ENCODE assay signal across 1 fruit fly cellular context in the genomic region with DNA sequence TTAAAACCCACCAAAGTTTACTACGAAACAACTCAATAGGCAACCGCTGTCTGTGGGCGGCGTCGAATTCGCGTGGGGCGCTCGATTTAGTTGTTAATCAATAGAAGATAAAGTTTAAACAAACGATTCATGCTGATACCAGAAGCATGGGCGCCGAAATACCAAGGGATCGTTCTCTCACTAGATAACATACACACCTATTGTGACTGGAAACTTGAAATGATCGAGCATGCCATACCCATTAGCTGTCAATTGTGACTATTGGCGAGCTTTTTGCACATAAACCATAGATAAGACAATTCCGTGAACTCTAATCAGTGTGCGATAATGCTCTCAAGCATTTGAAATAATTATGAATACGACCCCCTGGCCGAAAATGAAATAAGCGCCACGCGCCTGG.
TF ChIP-seq lines count a peak whose summit lies in the region.

No protein-coding gene starts in this region.

TF ChIP-seq in whole organism, embryonic, 481 proteins besides CTCF, POLR2A, EP300 and RAD21 (continued from another document and continues in another):
- TF ChIP-seq pum (GFP tag; optimal IDR thresholded peaks at IDR 0.05; lab: Kevin White, UChicago) (peak; percentile 76), E2f1 (GFP tag; IDR thresholded peaks at IDR 0.05; lab: Robert Waterston, UW) (peak; percentile 73), CG2129 (GFP tag; IDR thresholded peaks at IDR 0.05; lab: Robert Waterston, UW; ENCODE audit: partially characterized antibody) (no peak), emc (GFP tag; optimal IDR thresholded peaks at IDR 0.05; lab: Kevin White, UChicago) (peak; percentile 67), Antp (GFP tag; optimal IDR thresholded peaks at IDR 0.05; lab: Kevin White, UChicago) (peak; percentile 90), Dbx (GFP tag; IDR thresholded peaks at IDR 0.05; lab: Robert Waterston, UW) (peak; percentile 73; the same call in 2 of the 3 replicates), CG9817 (tag; optimal IDR thresholded peaks at IDR 0.05; lab: Kevin White, UChicago) (peak; percentile 73), CG30431 (GFP tag; optimal IDR thresholded peaks at IDR 0.05; lab: Kevin White, UChicago) (peak; percentile 44), YL-1 (GFP tag; optimal IDR thresholded peaks at IDR 0.05; lab: Kevin White, UChicago) (no peak), Dek (tag; optimal IDR thresholded peaks at IDR 0.05; lab: Kevin White, UChicago) (peak; percentile 63), al (GFP tag; IDR thresholded peaks at IDR 0.05; lab: Robert Waterston, UW) (peak; percentile 88), peb (GFP tag; IDR thresholded peaks at IDR 0.05; lab: Robert Waterston, UW) (peak; percentile 46; the same call in 1 of the 2 replicates), Hey (tag; optimal IDR thresholded peaks at IDR 0.05; lab: Kevin White, UChicago) (peak; percentile 85), CG14441 (GFP tag; IDR thresholded peaks at IDR 0.05; lab: Robert Waterston, UW) (peak; percentile 63; the same call in 1 of the 2 replicates), CG6791 (GFP tag; IDR thresholded peaks at IDR 0.05; lab: Robert Waterston, UW; ENCODE audit: partially characterized antibody) (no peak), CG1602 (GFP tag; optimal IDR thresholded peaks at IDR 0.05; lab: Kevin White, UChicago) (peak; percentile 40), abd-A (tag; optimal IDR thresholded peaks at IDR 0.05; lab: Kevin White, UChicago) (peak; percentile 75), CG10431 (GFP tag; optimal IDR thresholded peaks at IDR 0.05; lab: Kevin White, UChicago) (no peak), bigmax (GFP tag; optimal IDR thresholded peaks at IDR 0.05; lab: Kevin White, UChicago) (no peak), Gsc (GFP tag; IDR thresholded peaks at IDR 0.05; lab: Robert Waterston, UW) (no peak), CG4707 (GFP tag; optimal IDR thresholded peaks at IDR 0.05; lab: Kevin White, UChicago) (peak; percentile 7), CG1233 (GFP tag; optimal IDR thresholded peaks at IDR 0.05; lab: Kevin White, UChicago) (peak; percentile 68), corto (GFP tag; optimal IDR thresholded peaks at IDR 0.05; lab: Kevin White, UChicago) (no peak), CHES-1-like (GFP tag; optimal IDR thresholded peaks at IDR 0.05; lab: Kevin White, UChicago) (peak; percentile 67), CG16815 (GFP tag; optimal IDR thresholded peaks at IDR 0.05; lab: Kevin White, UChicago) (peak; percentile 34), Jarid2 (GFP tag; optimal IDR thresholded peaks at IDR 0.05; lab: Kevin White, UChicago) (peak; percentile 39), zen (tag; optimal IDR thresholded peaks at IDR 0.05; lab: Kevin White, UChicago) (peak; percentile 38), CG3407 (GFP tag; optimal IDR thresholded peaks at IDR 0.05; lab: Kevin White, UChicago) (peak; percentile 34), da (GFP tag; optimal IDR thresholded peaks at IDR 0.05; lab: Kevin White, UChicago) (no peak), CG10565 (GFP tag; optimal IDR thresholded peaks at IDR 0.05; lab: Kevin White, UChicago) (no peak), NC2β (GFP tag; optimal IDR thresholded peaks at IDR 0.05; lab: Kevin White, UChicago) (no peak), CG34224 (GFP tag; IDR thresholded peaks at IDR 0.05; lab: Robert Waterston, UW; ENCODE audit: partially characterized antibody) (no peak), fru (optimal IDR thresholded peaks at IDR 0.05; lab: Kevin White, UChicago) (no peak), CG15696 (tag; optimal IDR thresholded peaks at IDR 0.05; lab: Kevin White, UChicago) (peak; percentile 14), D (optimal IDR thresholded peaks at IDR 0.05; lab: Kevin White, UChicago) (no peak), D (GFP tag; optimal IDR thresholded peaks at IDR 0.05; lab: Kevin White, UChicago) (no peak), ab (GFP tag; optimal IDR thresholded peaks at IDR 0.05; lab: Kevin White, UChicago) (no peak), CG1603 (tag; optimal IDR thresholded peaks at IDR 0.05; lab: Kevin White, UChicago) (peak; percentile 76), CG6683 (GFP tag; optimal IDR thresholded peaks at IDR 0.05; lab: Kevin White, UChicago) (peak; percentile 22), CG43689 (GFP tag; IDR thresholded peaks at IDR 0.05; lab: Robert Waterston, UW) (peak; percentile 15; the same call in 1 of the 2 replicates), CG8281 (tag; optimal IDR thresholded peaks at IDR 0.05; lab: Kevin White, UChicago) (peak; percentile 45), CG6654 (GFP tag; optimal IDR thresholded peaks at IDR 0.05; lab: Kevin White, UChicago) (peak; percentile 12), CrebB (tag; optimal IDR thresholded peaks at IDR 0.05; lab: Kevin White, UChicago) (peak; percentile 75), Med (GFP tag; lab: Kevin White, UChicago) (peak; percentile 96), NFAT (GFP tag; IDR thresholded peaks at IDR 0.05; lab: Robert Waterston, UW) (peak; percentile 34; the same call in 1 of the 2 replicates), CG7556 (GFP tag; optimal IDR thresholded peaks at IDR 0.05; lab: Kevin White, UChicago) (peak; percentile 32), cg (GFP tag; optimal IDR thresholded peaks at IDR 0.05; lab: Kevin White, UChicago) (no peak), ap (GFP tag; IDR thresholded peaks at IDR 0.05; lab: Robert Waterston, UW) (no peak), h (optimal IDR thresholded peaks at IDR 0.05; lab: Kevin White, UChicago) (no peak), odd (GFP tag; optimal IDR thresholded peaks at IDR 0.05; lab: Kevin White, UChicago) (no peak), prd (optimal IDR thresholded peaks at IDR 0.05; lab: Kevin White, UChicago) (no peak), prd (GFP tag; IDR thresholded peaks at IDR 0.05; lab: Robert Waterston, UW) (peak; percentile 81), sim (GFP tag; IDR thresholded peaks at IDR 0.05; lab: Robert Waterston, UW) (no peak), sna (GFP tag; IDR thresholded peaks at IDR 0.05; lab: Robert Waterston, UW; ENCODE audit: partially characterized antibody) (no peak), CG8944 (GFP tag; optimal IDR thresholded peaks at IDR 0.05; lab: Kevin White, UChicago) (peak; percentile 65), rib (GFP tag; IDR thresholded peaks at IDR 0.05; lab: Robert Waterston, UW) (peak; percentile 83), ac (GFP tag; optimal IDR thresholded peaks at IDR 0.05; lab: Kevin White, UChicago) (no peak), so (GFP tag; IDR thresholded peaks at IDR 0.05; lab: Robert Waterston, UW) (peak; percentile 80; the same call in 2 of the 3 replicates), tgo (GFP tag; IDR thresholded peaks at IDR 0.05; lab: Robert Waterston, UW) (peak; percentile 74), Dip3 (GFP tag; optimal IDR thresholded peaks at IDR 0.05; lab: Kevin White, UChicago) (peak; percentile 78), phol (tag; optimal IDR thresholded peaks at IDR 0.05; lab: Kevin White, UChicago) (peak; percentile 83), CG11093 (GFP tag; IDR thresholded peaks at IDR 0.05; lab: Robert Waterston, UW) (peak; percentile 61; the same call in 1 of the 3 replicates), CG33213 (GFP tag; optimal IDR thresholded peaks at IDR 0.05; lab: Kevin White, UChicago) (peak; percentile 24), Atf-2 (GFP tag; optimal IDR thresholded peaks at IDR 0.05; lab: Kevin White, UChicago) (peak; percentile 71), chinmo (GFP tag; IDR thresholded peaks at IDR 0.05; lab: Robert Waterston, UW; ENCODE audit: partially characterized antibody) (no peak; the same call in 3 of the 4 replicates), CG6854 (GFP tag; optimal IDR thresholded peaks at IDR 0.05; lab: Kevin White, UChicago) (no peak), CG12219 (GFP tag; optimal IDR thresholded peaks at IDR 0.05; lab: Kevin White, UChicago) (peak; percentile 71), CG11723 (GFP tag; optimal IDR thresholded peaks at IDR 0.05; lab: Kevin White, UChicago) (peak; percentile 51), CG8924 (tag; optimal IDR thresholded peaks at IDR 0.05; lab: Kevin White, UChicago) (peak; percentile 73), ken (GFP tag; IDR thresholded peaks at IDR 0.05; lab: Robert Waterston, UW) (peak; percentile 69), disco-r (GFP tag; optimal IDR thresholded peaks at IDR 0.05; lab: Kevin White, UChicago) (peak; percentile 59), CG17802 (tag; optimal IDR thresholded peaks at IDR 0.05; lab: Kevin White, UChicago) (no peak), CG11696 (GFP tag; IDR thresholded peaks at IDR 0.05; lab: Robert Waterston, UW) (no peak; the same call in 1 of the 2 replicates), CG6765 (GFP tag; optimal IDR thresholded peaks at IDR 0.05; lab: Kevin White, UChicago) (peak; percentile 58), Ets65A (GFP tag; lab: Kevin White, UChicago) (peak; percentile 93), Myb (GFP tag; optimal IDR thresholded peaks at IDR 0.05; lab: Kevin White, UChicago) (peak; percentile 65), CG13296 (GFP tag; optimal IDR thresholded peaks at IDR 0.05; lab: Kevin White, UChicago) (peak; percentile 58), CG33557 (GFP tag; optimal IDR thresholded peaks at IDR 0.05; lab: Kevin White, UChicago) (no peak), HLHmδ (GFP tag; optimal IDR thresholded peaks at IDR 0.05; lab: Kevin White, UChicago) (no peak), knrl (GFP tag; IDR thresholded peaks at IDR 0.05; lab: Robert Waterston, UW; ENCODE audit: partially characterized antibody) (no peak), dysf (GFP tag; IDR thresholded peaks at IDR 0.05; lab: Robert Waterston, UW) (peak; percentile 86), Rfx (GFP tag; IDR thresholded peaks at IDR 0.05; lab: Robert Waterston, UW) (peak; percentile 86), slbo (GFP tag; IDR thresholded peaks at IDR 0.05; lab: Robert Waterston, UW) (peak; percentile 89), bsh (GFP tag; optimal IDR thresholded peaks at IDR 0.05; lab: Kevin White, UChicago) (peak in 1 of 2 experiments; percentile 57), CG13775 (GFP tag; optimal IDR thresholded peaks at IDR 0.05; lab: Kevin White, UChicago) (peak; percentile 58), Camta (GFP tag; optimal IDR thresholded peaks at IDR 0.05; lab: Kevin White, UChicago) (peak; percentile 45), CG18764 (GFP tag; optimal IDR thresholded peaks at IDR 0.05; lab: Kevin White, UChicago) (peak; percentile 59), CG12659 (GFP tag; optimal IDR thresholded peaks at IDR 0.05; lab: Kevin White, UChicago) (peak; percentile 70), Dll (GFP tag; IDR thresholded peaks at IDR 0.05; lab: Robert Waterston, UW; ENCODE audit: partially characterized antibody) (no peak), repo (GFP tag; optimal IDR thresholded peaks at IDR 0.05; lab: Kevin White, UChicago) (no peak), gem (tag; optimal IDR thresholded peaks at IDR 0.05; lab: Kevin White, UChicago) (peak; percentile 87), CG18262 (tag; optimal IDR thresholded peaks at IDR 0.05; lab: Kevin White, UChicago) (peak; percentile 46), Lpt (GFP tag; optimal IDR thresholded peaks at IDR 0.05; lab: Kevin White, UChicago) (no peak), CG18476 (GFP tag; optimal IDR thresholded peaks at IDR 0.05; lab: Kevin White, UChicago) (peak; percentile 48), ham (GFP tag; IDR thresholded peaks at IDR 0.05; lab: Robert Waterston, UW) (peak; percentile 69; the same call in 1 of the 2 replicates), CG10366 (GFP tag; IDR thresholded peaks at IDR 0.05; lab: Robert Waterston, UW) (peak; percentile 69), Blimp-1 (GFP tag; optimal IDR thresholded peaks at IDR 0.05; lab: Kevin White, UChicago) (peak; percentile 61), luna (GFP tag; optimal IDR thresholded peaks at IDR 0.05; lab: Kevin White, UChicago) (peak; percentile 21), cwo (GFP tag; optimal IDR thresholded peaks at IDR 0.05; lab: Kevin White, UChicago) (peak; percentile 74), HmgD (GFP tag; optimal IDR thresholded peaks at IDR 0.05; lab: Kevin White, UChicago) (peak; percentile 39), nerfin-2 (GFP tag; IDR thresholded peaks at IDR 0.05; lab: Robert Waterston, UW; ENCODE audit: partially characterized antibody) (no peak), CG13123 (GFP tag; optimal IDR thresholded peaks at IDR 0.05; lab: Kevin White, UChicago) (peak; percentile 34), ara (GFP tag; IDR thresholded peaks at IDR 0.05; lab: Robert Waterston, UW) (no peak), Meics (GFP tag; optimal IDR thresholded peaks at IDR 0.05; lab: Kevin White, UChicago) (peak; percentile 80), Hand (GFP tag; optimal IDR thresholded peaks at IDR 0.05; lab: Kevin White, UChicago) (peak; percentile 60), CG11247 (GFP tag; IDR thresholded peaks at IDR 0.05; lab: Robert Waterston, UW) (peak; percentile 44), CG11504 (tag; optimal IDR thresholded peaks at IDR 0.05; lab: Kevin White, UChicago) (peak; percentile 84), Hmx (GFP tag; optimal IDR thresholded peaks at IDR 0.05; lab: Kevin White, UChicago) (no peak), salm (tag; optimal IDR thresholded peaks at IDR 0.05; lab: Kevin White, UChicago) (peak; percentile 72), CG15514 (GFP tag; optimal IDR thresholded peaks at IDR 0.05; lab: Kevin White, UChicago) (peak; percentile 39), CG7372 (GFP tag; IDR thresholded peaks at IDR 0.05; lab: Robert Waterston, UW) (peak; percentile 52; the same call in 1 of the 2 replicates), wek (GFP tag; optimal IDR thresholded peaks at IDR 0.05; lab: Kevin White, UChicago) (peak; percentile 32), caup (GFP tag; optimal IDR thresholded peaks at IDR 0.05; lab: Kevin White, UChicago; ENCODE audit: severe bottlenecking) (peak; percentile 70), klu (GFP tag; IDR thresholded peaks at IDR 0.05; lab: Robert Waterston, UW) (peak; percentile 56), Opbp (GFP tag; IDR thresholded peaks at IDR 0.05; lab: Robert Waterston, UW; ENCODE audit: partially characterized antibody) (no peak), CG10147 (GFP tag; optimal IDR thresholded peaks at IDR 0.05; lab: Kevin White, UChicago) (peak; percentile 82), NfI (GFP tag; optimal IDR thresholded peaks at IDR 0.05; lab: Kevin White, UChicago) (peak; percentile 74), BtbVII (GFP tag; optimal IDR thresholded peaks at IDR 0.05; lab: Kevin White, UChicago) (peak; percentile 63), CG10979 (tag; optimal IDR thresholded peaks at IDR 0.05; lab: Kevin White, UChicago) (peak; percentile 13), CG6813 (GFP tag; optimal IDR thresholded peaks at IDR 0.05; lab: Kevin White, UChicago) (peak; percentile 54), maf-S (GFP tag; optimal IDR thresholded peaks at IDR 0.05; lab: Kevin White, UChicago) (peak; percentile 80), pnt (GFP tag; optimal IDR thresholded peaks at IDR 0.05; lab: Kevin White, UChicago) (peak; percentile 61), Ravus (GFP tag; IDR thresholded peaks at IDR 0.05; lab: Robert Waterston, UW) (peak; percentile 34; the same call in 1 of the 2 replicates), croc (GFP tag; conservative IDR thresholded peaks at IDR 0.05; lab: Robert Waterston, UW) (peak; percentile 21; the same call in 1 of the 3 replicates), kay (GFP tag; optimal IDR thresholded peaks at IDR 0.05; lab: Kevin White, UChicago) (peak; percentile 8)
